Worm (Caenorhabditis elegans): ENCODE data around the gene F49E12.7.
A peak's percentile ranks its signal among the peaks of the same experiment; 100 is the strongest.

The F49E12.7 gene

ce11 chrII:8441519-8441918, 45.6 kb upstream of the F49E12.7 start (continued):
- TF ChIP-seq hmg-1.1 (GFP tag; IDR thresholded peaks at IDR 0.05) (peak; percentile 50), zag-1 (tag; optimal IDR thresholded peaks at IDR 0.05) (no peak), gei-8 (GFP tag; optimal IDR thresholded peaks at IDR 0.05) (peak; percentile 78), madf-9 (GFP tag; conservative IDR thresholded peaks at IDR 0.05) (no peak), lim-7 (GFP tag; IDR thresholded peaks at IDR 0.05) (peak; percentile 96), vab-7 (GFP tag; IDR thresholded peaks at IDR 0.05) (peak; percentile 73; the same call in 1 of the 2 replicates), egl-43 (GFP tag; IDR thresholded peaks at IDR 0.05) (peak; percentile 93), skn-1 (tag; optimal IDR thresholded peaks at IDR 0.05) (no peak), ctbp-1 (GFP tag; IDR thresholded peaks at IDR 0.05) (peak; percentile 80), spr-1 (tag; optimal IDR thresholded peaks at IDR 0.05) (peak; percentile 84), F10B5.3 (tag; optimal IDR thresholded peaks at IDR 0.05) (peak; percentile 79), F26F4.8 (GFP tag; conservative IDR thresholded peaks at IDR 0.05) (peak; percentile 99), spr-3 (GFP tag; optimal IDR thresholded peaks at IDR 0.05) (peak; percentile 82), zfp-2 (tag; optimal IDR thresholded peaks at IDR 0.05) (no peak), ceh-20 (GFP tag; IDR thresholded peaks at IDR 0.05) (peak; percentile 71; the same call in 1 of the 2 replicates), hif-1 (tag; optimal IDR thresholded peaks at IDR 0.05) (peak in 1 of 2 experiments; percentile 35), aha-1 (tag) (peak; percentile 87), nhr-11 (tag; optimal IDR thresholded peaks at IDR 0.05) (no peak), nhr-10 (tag; optimal IDR thresholded peaks at IDR 0.05) (no peak), dmd-8 (GFP tag; IDR thresholded peaks at IDR 0.05) (peak; percentile 99), zip-2 (tag; optimal IDR thresholded peaks at IDR 0.05) (no peak), tra-1 (GFP tag; IDR thresholded peaks at IDR 0.05) (peak; percentile 79), tag-97 (GFP tag; IDR thresholded peaks at IDR 0.05) (no peak), F37D6.2 (tag; optimal IDR thresholded peaks at IDR 0.05) (no peak), ZK546.5 (tag; optimal IDR thresholded peaks at IDR 0.05) (no peak), duxl-1 (tag; optimal IDR thresholded peaks at IDR 0.05; ENCODE audit: poor library complexity) (peak; percentile 80), cey-2 (tag; optimal IDR thresholded peaks at IDR 0.05; ENCODE audit: borderline replicate concordance, insufficient read depth) (no peak), hlh-11 (tag; optimal IDR thresholded peaks at IDR 0.05) (peak; percentile 4), lin-13 (GFP tag; optimal IDR thresholded peaks at IDR 0.05) (no peak), nhr-111 (GFP tag; optimal IDR thresholded peaks at IDR 0.05) (peak; percentile 75), nhr-48 (tag; optimal IDR thresholded peaks at IDR 0.05) (peak; percentile 46), unc-130 (GFP tag; optimal IDR thresholded peaks at IDR 0.05) (peak; percentile 38), lsy-2 (tag; optimal IDR thresholded peaks at IDR 0.05) (peak in 1 of 2 experiments; percentile 32), saeg-2 (GFP tag; IDR thresholded peaks at IDR 0.05) (peak; percentile 31; the same call in 1 of the 2 replicates), nhr-102 (tag; optimal IDR thresholded peaks at IDR 0.05) (peak; percentile 55), nhr-41 (GFP tag; IDR thresholded peaks at IDR 0.05) (0 out of 2 replicates have a peak, but pooled peaks have one; percentile 66), fkh-10 (GFP tag; optimal IDR thresholded peaks at IDR 0.05) (no peak), daf-16 (GFP tag; optimal IDR thresholded peaks at IDR 0.05) (peak; percentile 37 to 88), daf-16 (tag; optimal IDR thresholded peaks at IDR 0.05) (no peak), unc-62 (GFP tag; optimal IDR thresholded peaks at IDR 0.05 in 1 of 2) (no peak), unc-62 (tag; optimal IDR thresholded peaks at IDR 0.05) (no peak), snpc-4 (tag; optimal IDR thresholded peaks at IDR 0.05) (no peak), nhr-76 (tag; optimal IDR thresholded peaks at IDR 0.05) (no peak), Y5F2A.4 (GFP tag; optimal IDR thresholded peaks at IDR 0.05) (peak; percentile 88), Y48G9A.11 (GFP tag; IDR thresholded peaks at IDR 0.05) (peak; percentile 84), mdl-1 (tag; optimal IDR thresholded peaks at IDR 0.05) (no peak), set-16 (GFP tag; IDR thresholded peaks at IDR 0.05) (no peak), ztf-7 (tag; optimal IDR thresholded peaks at IDR 0.05) (peak; percentile 1), D1046.2 (GFP tag; IDR thresholded peaks at IDR 0.05) (peak; percentile 88), aly-2 (tag; optimal IDR thresholded peaks at IDR 0.05) (no peak), fos-1 (tag; optimal IDR thresholded peaks at IDR 0.05) (no peak), Y105C5A.15 (GFP tag; IDR thresholded peaks at IDR 0.05) (0 out of 2 replicates have a peak, but pooled peaks have one; percentile 48), pqm-1 (tag; optimal IDR thresholded peaks at IDR 0.05) (no peak)
